Worm (Caenorhabditis elegans) whole organism, late embryonic: Measurements from ENCODE around the gene Y43F8C.16.

ENCODE experiments used
- K02D7.2 ChIP-seq: sonication (generic microtip); optimal IDR thresholded peaks from 2 replicates; lab custom pipeline; 2017; ENCODE audit warnings: mild to moderate bottlenecking, missing genetic modification characterization, missing compliant biosample characterization
- K09A11.1 ChIP-seq: sonication (generic microtip); optimal IDR thresholded peaks from 2 replicates; lab custom pipeline; 2017; ENCODE audit warnings: antibody characterized with exemption, mild to moderate bottlenecking, missing genetic modification characterization, missing compliant biosample characterization; ENCODE audit not compliant: insufficient read depth
- T23F11.4 ChIP-seq: fragments of 200-800 bp; sonication (Bioruptor generic); optimal IDR thresholded peaks from 2 replicates; lab custom pipeline; 2018; ENCODE audit warnings: mild to moderate bottlenecking, missing genetic modification characterization, missing compliant biosample characterization
- Y22D7AL.16 ChIP-seq: sonication (generic microtip); optimal IDR thresholded peaks from 2 replicates; lab custom pipeline; 2016; ENCODE audit warnings: missing genetic modification characterization, missing compliant biosample characterization
- ahr-1 ChIP-seq: sonication (generic microtip); optimal IDR thresholded peaks from 2 replicates; lab custom pipeline; 2016; ENCODE audit warnings: missing genetic modification characterization, missing compliant biosample characterization
- ceh-14 ChIP-seq: sonication (generic microtip); optimal IDR thresholded peaks from 2 replicates; lab custom pipeline; 2016; ENCODE audit warnings: missing genotype, missing genetic modification characterization, missing compliant biosample characterization
- ceh-18 ChIP-seq: sonication (generic microtip); optimal IDR thresholded peaks from 2 replicates; lab custom pipeline; 2016; ENCODE audit warnings: missing genetic modification characterization, missing compliant biosample characterization
- ceh-19 ChIP-seq: fragments of 200-800 bp; sonication (Bioruptor generic); optimal IDR thresholded peaks from 2 replicates; lab custom pipeline; 2018; ENCODE audit warnings: mild to moderate bottlenecking, missing genetic modification characterization, missing compliant biosample characterization
- ceh-2 ChIP-seq: sonication (generic microtip); optimal IDR thresholded peaks from 2 replicates; lab custom pipeline; 2016; ENCODE audit warnings: missing genotype, missing genetic modification characterization, missing compliant biosample characterization
- ceh-24 ChIP-seq: sonication (generic microtip); optimal IDR thresholded peaks from 2 replicates; lab custom pipeline; 2016; ENCODE audit warnings: mild to moderate bottlenecking, missing genetic modification characterization, missing compliant biosample characterization
- ceh-30 ChIP-seq: fragments of 150-350 bp; optimal IDR thresholded peaks from 2 replicates; lab custom pipeline; 2014; ENCODE audit warnings: missing biosample characterization, missing genetic modification characterization
- ceh-31 ChIP-seq: sonication (generic microtip); optimal IDR thresholded peaks from 2 replicates; lab custom pipeline; 2016; ENCODE audit warnings: missing genetic modification characterization, missing compliant biosample characterization
- dmd-4 ChIP-seq: sonication (generic microtip); optimal IDR thresholded peaks from 2 replicates; lab custom pipeline; 2016; ENCODE audit warnings: borderline replicate concordance, missing genetic modification characterization, missing compliant biosample characterization
- elt-2 ChIP-seq: sonication (generic microtip); optimal IDR thresholded peaks from 2 replicates; lab custom pipeline; 2016; ENCODE audit warnings: missing genetic modification reagents, missing genetic modification characterization, missing compliant biosample characterization
- eyg-1 ChIP-seq: sonication (generic microtip); optimal IDR thresholded peaks from 2 replicates; lab custom pipeline; 2016; ENCODE audit warnings: missing genotype, missing genetic modification characterization, missing compliant biosample characterization
- fkh-10 ChIP-seq: fragments of 150-350 bp; optimal IDR thresholded peaks from 2 replicates; lab custom pipeline; 2014; ENCODE audit warnings: missing biosample characterization, missing genetic modification reagents, missing genetic modification characterization
- fkh-6 ChIP-seq: sonication (generic microtip); optimal IDR thresholded peaks from 2 replicates; lab custom pipeline; 2016; ENCODE audit warnings: missing genetic modification characterization, missing compliant biosample characterization
- gmeb-2 ChIP-seq: sonication (generic microtip); optimal IDR thresholded peaks from 2 replicates; lab custom pipeline; 2016; ENCODE audit warnings: missing genetic modification characterization, inconsistent platforms, missing compliant biosample characterization
- hlh-13 ChIP-seq: fragments of 200-800 bp; sonication (Bioruptor generic); optimal IDR thresholded peaks from 2 replicates; lab custom pipeline; 2018; ENCODE audit warnings: mild to moderate bottlenecking, missing genetic modification characterization, missing compliant biosample characterization
- hlh-15 ChIP-seq: sonication (generic microtip); optimal IDR thresholded peaks from 2 replicates; lab custom pipeline; 2016; ENCODE audit warnings: missing genetic modification characterization, missing compliant biosample characterization
- hlh-8 ChIP-seq: sonication (generic microtip); optimal IDR thresholded peaks from 2 replicates; lab custom pipeline; 2016; ENCODE audit warnings: missing genotype, missing genetic modification characterization, missing compliant biosample characterization
- madf-2 ChIP-seq: sonication (generic microtip); optimal IDR thresholded peaks from 2 replicates; lab custom pipeline; 2017; ENCODE audit warnings: missing genetic modification characterization, missing compliant biosample characterization
- mec-3 ChIP-seq: sonication (generic microtip); optimal IDR thresholded peaks from 2 replicates; lab custom pipeline; 2016; ENCODE audit warnings: borderline replicate concordance, missing genetic modification characterization, missing compliant biosample characterization
- nfya-1 ChIP-seq: sonication (generic microtip); optimal IDR thresholded peaks from 2 replicates; lab custom pipeline; 2017; ENCODE audit warnings: missing genetic modification characterization, mild to moderate bottlenecking, missing compliant biosample characterization, antibody characterized with exemption, moderate library complexity
- nhr-11 ChIP-seq: fragments of 150-350 bp; optimal IDR thresholded peaks from 2 replicates; lab custom pipeline; 2014; ENCODE audit warnings: missing biosample characterization, missing genetic modification characterization
- npax-4 ChIP-seq: sonication (generic microtip); optimal IDR thresholded peaks from 2 replicates; lab custom pipeline; 2016; ENCODE audit warnings: missing genetic modification characterization, missing compliant biosample characterization
- odd-2 ChIP-seq: sonication (generic microtip); optimal IDR thresholded peaks from 2 replicates; lab custom pipeline; 2017; ENCODE audit warnings: antibody characterized with exemption, mild to moderate bottlenecking, missing genetic modification characterization, missing compliant biosample characterization
- pag-3 ChIP-seq: sonication (generic microtip); optimal IDR thresholded peaks from 2 replicates; lab custom pipeline; 2016; ENCODE audit warnings: missing compliant biosample characterization, missing genetic modification characterization, borderline replicate concordance
- pat-9 ChIP-seq: fragments of 200-800 bp; sonication (Bioruptor generic); optimal IDR thresholded peaks from 2 replicates; lab custom pipeline; 2018; ENCODE audit warnings: mild to moderate bottlenecking, missing genetic modification characterization, moderate library complexity, missing compliant biosample characterization
- pax-1 ChIP-seq: fragments of 150-350 bp; optimal IDR thresholded peaks from 2 replicates; lab custom pipeline; 2014; ENCODE audit warnings: missing biosample characterization, missing genetic modification characterization
- pha-4 ChIP-seq: fragments of 150-350 bp; optimal IDR thresholded peaks from 2 replicates; lab custom pipeline; 2018; ENCODE audit warnings: missing biosample characterization, missing genetic modification reagents, missing genetic modification characterization
- pqm-1 ChIP-seq: sonication (generic microtip); optimal IDR thresholded peaks from 2 replicates; lab custom pipeline; 2016; ENCODE audit warnings: missing genetic modification characterization, missing compliant biosample characterization
- pros-1 ChIP-seq: fragments of 150-350 bp; optimal IDR thresholded peaks from 2 replicates; lab custom pipeline; 2014; ENCODE audit warnings: missing biosample characterization, missing genetic modification reagents, missing genetic modification characterization
- sox-4 ChIP-seq: sonication (generic microtip); optimal IDR thresholded peaks from 2 replicates; lab custom pipeline; 2017; ENCODE audit warnings: mild to moderate bottlenecking, missing genetic modification characterization, inconsistent platforms, missing compliant biosample characterization
- syd-9 ChIP-seq: sonication (generic microtip); optimal IDR thresholded peaks from 2 replicates; lab custom pipeline; 2016; ENCODE audit warnings: mild to moderate bottlenecking, missing genetic modification characterization, moderate library complexity, missing compliant biosample characterization
- unc-3 ChIP-seq, 2 experiments: fragments of 200-800 bp in 1 of 2; sonication (Bioruptor generic) in 1 of 2; sonication (generic microtip) in 1 of 2; conservative IDR thresholded peaks in 1 of 2; optimal IDR thresholded peaks in 1 of 2; 2 replicates each; pipeline versions ENCODE4 v1.3.6 to Lab custom; 2016 to 2022; ENCODE audit warnings: missing compliant biosample characterization in 2 of 2, missing genetic modification characterization in 2 of 2, missing genetic modification reagents in 1 of 2
- unc-86 ChIP-seq: sonication (generic microtip); optimal IDR thresholded peaks from 2 replicates; lab custom pipeline; 2016; ENCODE audit warnings: missing genetic modification characterization, missing compliant biosample characterization
- zip-5 ChIP-seq: sonication (generic microtip); optimal IDR thresholded peaks from 2 replicates; lab custom pipeline; 2016; ENCODE audit warnings: missing genetic modification characterization, missing compliant biosample characterization
- ztf-16 ChIP-seq: sonication (generic microtip); optimal IDR thresholded peaks from 2 replicates; lab custom pipeline; 2017; ENCODE audit warnings: missing genetic modification characterization, missing compliant biosample characterization

Gene Y43F8C.16

DNA sequence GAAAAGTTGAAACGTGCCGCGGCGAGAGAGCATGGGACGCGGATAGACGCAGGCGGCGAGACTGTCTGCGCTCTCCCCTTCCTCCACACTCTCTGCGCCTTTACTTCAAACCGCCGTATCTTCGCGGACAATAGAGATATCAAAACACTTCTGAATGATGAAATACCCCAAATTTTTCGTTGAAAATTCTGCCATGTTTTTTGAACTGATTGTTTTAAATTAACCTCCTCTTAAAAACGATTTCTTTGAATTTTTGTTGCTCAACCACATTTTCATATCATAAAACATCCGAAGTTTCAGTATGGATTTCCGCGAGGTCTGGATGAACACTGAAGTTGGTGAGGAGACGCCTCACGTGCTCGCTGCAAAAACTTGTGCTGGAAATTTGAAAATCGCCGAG, 45.4 kb downstream of the Y43F8C.16 start, which contains the start of gene Y43F8C.11:
TSS of gene Y43F8C.11 (plus strand) at position 301 of the 400 bp plus-strand sequence.
- TF ChIP-seq eyg-1 (tag; lab: Kevin White, UChicago) (no peak), K02D7.2 (no peak), pax-1 (tag; lab: Kevin White, UChicago) (no peak), T23F11.4 (GFP tag; lab: Kevin White, UChicago) (no peak), ceh-19 (GFP tag; lab: Kevin White, UChicago) (no peak), pqm-1 (no peak), dmd-4 (tag; lab: Kevin White, UChicago) (no peak), ceh-30 (tag; lab: Kevin White, UChicago) (no peak), npax-4 (tag; lab: Kevin White, UChicago) (no peak), ceh-31 (tag; lab: Kevin White, UChicago) (no peak), fkh-6 (tag; lab: Kevin White, UChicago) (no peak), ceh-2 (tag; lab: Kevin White, UChicago) (no peak), pat-9 (tag; lab: Kevin White, UChicago) (no peak), nhr-11 (tag; lab: Kevin White, UChicago) (no peak), unc-3 (GFP tag; conservative IDR thresholded peaks at IDR 0.05; lab: Robert Waterston, UW) (no peak), unc-3 (tag; optimal IDR thresholded peaks at IDR 0.05; lab: Kevin White, UChicago) (no peak)

- TF ChIP-seq hlh-15 (no peak), ceh-24 (no peak), pag-3 (tag; lab: Kevin White, UChicago) (no peak), sox-4 (no peak), elt-2 (tag; lab: Kevin White, UChicago) (no peak), odd-2 (no peak), mec-3 (tag; lab: Kevin White, UChicago) (no peak), dmd-4 (tag; lab: Kevin White, UChicago) (no peak), ceh-31 (tag; lab: Kevin White, UChicago) (no peak), pha-4 (tag; lab: Kevin White, UChicago) (no peak), zip-5 (tag; lab: Kevin White, UChicago) (no peak), unc-86 (no peak)
These were observed 47.1 kb downstream of the Y43F8C.16 start for ce11 chrV:19668213-19668612.

DNA sequence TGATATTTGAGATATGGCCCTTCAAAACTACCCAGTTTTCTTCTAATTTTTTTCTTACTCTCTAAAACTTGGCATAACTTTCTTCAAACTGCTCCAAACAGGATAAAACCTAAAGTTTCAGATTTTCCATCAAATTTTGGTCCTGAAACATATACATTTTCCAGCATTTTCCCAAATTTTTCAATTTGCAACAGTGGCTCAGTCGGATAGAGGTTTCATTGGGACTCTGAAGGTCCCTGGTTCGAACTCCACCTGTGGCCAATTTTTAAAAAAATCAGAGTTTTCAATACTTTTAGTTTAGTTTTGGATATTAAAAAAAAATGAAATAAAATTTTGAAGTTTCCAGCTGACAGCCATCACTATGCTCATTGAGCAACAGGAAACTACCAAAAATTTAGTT, 47.6 kb downstream of the Y43F8C.16 start:
- no peak for TF ChIP-seq ceh-14 (tag; lab: Kevin White, UChicago)
- TF ChIP-seq eyg-1 (tag; lab: Kevin White, UChicago), result no peak
- TF ChIP-seq ahr-1 (tag; lab: Kevin White, UChicago), result no peak
- no peak for TF ChIP-seq pax-1 (tag; lab: Kevin White, UChicago)
- no peak for TF ChIP-seq unc-3 (GFP tag; conservative IDR thresholded peaks at IDR 0.05; lab: Robert Waterston, UW)
- TF ChIP-seq unc-3 (tag; optimal IDR thresholded peaks at IDR 0.05; lab: Kevin White, UChicago), result no peak
- TF ChIP-seq hlh-13, result no peak
- no peak for TF ChIP-seq fkh-10 (GFP tag; lab: Kevin White, UChicago)
- no peak for TF ChIP-seq ceh-2 (tag; lab: Kevin White, UChicago)
- TF ChIP-seq pat-9 (tag; lab: Kevin White, UChicago), result no peak
- no peak for TF ChIP-seq nfya-1
- TF ChIP-seq pros-1 (tag; lab: Kevin White, UChicago), result no peak
- TF ChIP-seq K09A11.1 (tag; lab: Kevin White, UChicago), result no peak
- TF ChIP-seq Y22D7AL.16, result no peak
- no peak for TF ChIP-seq syd-9
- TF ChIP-seq gmeb-2 (tag; lab: Kevin White, UChicago), result no peak
- TF ChIP-seq madf-2 (tag; lab: Kevin White, UChicago), result no peak
- no peak for TF ChIP-seq ztf-16
- TF ChIP-seq ceh-18, result no peak
- no peak for TF ChIP-seq hlh-8 (tag; lab: Kevin White, UChicago)
- TF ChIP-seq, all 69 proteins: peak for 0
